Worm (Caenorhabditis elegans) whole organism, L2 larva: Measurements from ENCODE around the gene msp-10.

Source experiments
- C34F6.9 ChIP-seq: fragments of 150-350 bp; optimal IDR thresholded peaks from 2 replicates; lab custom pipeline; 2014; ENCODE audit warnings: missing biosample characterization, missing genetic modification characterization
- F13H6.1 ChIP-seq: sonication (generic microtip); optimal IDR thresholded peaks from 2 replicates; lab custom pipeline; 2016; ENCODE audit warnings: missing genetic modification characterization, missing compliant biosample characterization
- R02D3.7 ChIP-seq: fragments of 150-350 bp; optimal IDR thresholded peaks from 2 replicates; lab custom pipeline; 2014; ENCODE audit warnings: missing biosample characterization, missing genetic modification characterization
- Y55F3AM.14 ChIP-seq: fragments of 200-800 bp; sonication (Bioruptor generic); optimal IDR thresholded peaks from 2 replicates; lab custom pipeline; 2018; ENCODE audit warnings: mild to moderate bottlenecking, missing genetic modification characterization, missing compliant biosample characterization
- ZK546.5 ChIP-seq: sonication (generic microtip); optimal IDR thresholded peaks from 2 replicates; lab custom pipeline; 2017; ENCODE audit warnings: missing biosample characterization, missing genetic modification characterization
- alr-1 ChIP-seq: fragments of 150-350 bp; optimal IDR thresholded peaks from 2 replicates; lab custom pipeline; 2014; ENCODE audit warnings: missing biosample characterization, missing genetic modification characterization
- aly-2 ChIP-seq: fragments of 150-350 bp; optimal IDR thresholded peaks from 2 replicates; lab custom pipeline; 2014; ENCODE audit warnings: missing biosample characterization, missing genetic modification characterization
- ama-1 ChIP-seq: fragments of 150-350 bp; optimal IDR thresholded peaks from 2 replicates; lab custom pipeline; 2018; ENCODE audit warnings: inconsistent platforms
- blmp-1 ChIP-seq: sonication (generic microtip); optimal IDR thresholded peaks from 2 replicates; lab custom pipeline; 2017; ENCODE audit warnings: missing genetic modification characterization, mild to moderate bottlenecking, missing compliant biosample characterization, antibody characterized with exemption, moderate library complexity; ENCODE audit not compliant: insufficient read depth
- ceh-16 ChIP-seq: fragments of 150-350 bp; optimal IDR thresholded peaks from 2 replicates; lab custom pipeline; 2014; ENCODE audit warnings: missing biosample characterization, missing genetic modification characterization
- crh-2 ChIP-seq: sonication (generic microtip); optimal IDR thresholded peaks from 2 replicates; lab custom pipeline; 2017; ENCODE audit warnings: missing biosample characterization, missing genetic modification characterization
- dmd-4 ChIP-seq: sonication (generic microtip); optimal IDR thresholded peaks from 2 replicates; lab custom pipeline; 2017; ENCODE audit warnings: missing biosample characterization, missing genetic modification characterization
- egl-27 ChIP-seq: sonication (generic microtip); optimal IDR thresholded peaks from 3 replicates; lab custom pipeline; 2017; ENCODE audit warnings: missing biosample characterization, missing genetic modification reagents, missing genetic modification characterization
- elt-1 ChIP-seq: fragments of 150-350 bp; optimal IDR thresholded peaks from 2 replicates; lab custom pipeline; 2014; ENCODE audit warnings: missing biosample characterization, missing genetic modification characterization
- fos-1 ChIP-seq: fragments of 150-350 bp; optimal IDR thresholded peaks from 2 replicates; lab custom pipeline; 2014; ENCODE audit warnings: missing biosample characterization, missing genetic modification characterization
- lin-11 ChIP-seq: fragments of 150-350 bp; sonication (generic microtip); optimal IDR thresholded peaks from 2 replicates; lab custom pipeline; 2014; ENCODE audit warnings: missing biosample characterization, missing genetic modification characterization, inconsistent platforms, mixed read lengths
- lin-13 ChIP-seq: fragments of 150-350 bp; optimal IDR thresholded peaks from 2 replicates; lab custom pipeline; 2014; ENCODE audit warnings: missing biosample characterization, missing genetic modification reagents, missing genetic modification characterization
- lsy-2 ChIP-seq, 2 experiments: fragments of 150-350 bp in 1 of 2; sonication (generic microtip) in 1 of 2; optimal IDR thresholded peaks; 2 replicates each; lab custom pipeline; 2014 to 2017; ENCODE audit warnings: missing biosample characterization in 2 of 2, missing genetic modification characterization in 2 of 2
- mab-5 ChIP-seq: fragments of 150-350 bp; optimal IDR thresholded peaks from 2 replicates; lab custom pipeline; 2014; ENCODE audit warnings: missing biosample characterization, missing genetic modification characterization
- nhr-12 ChIP-seq: fragments of 150-350 bp; optimal IDR thresholded peaks from 2 replicates; lab custom pipeline; 2014; ENCODE audit warnings: missing biosample characterization, missing genetic modification characterization
- nhr-129 ChIP-seq: fragments of 150-350 bp; optimal IDR thresholded peaks from 2 replicates; lab custom pipeline; 2014; ENCODE audit warnings: missing biosample characterization, missing genetic modification characterization
- nhr-237 ChIP-seq: fragments of 150-350 bp; optimal IDR thresholded peaks from 2 replicates; lab custom pipeline; 2014; ENCODE audit warnings: missing biosample characterization, missing genetic modification characterization
- nhr-25 ChIP-seq: fragments of 150-350 bp; sonication (generic microtip); optimal IDR thresholded peaks from 3 replicates; lab custom pipeline; 2014; ENCODE audit warnings: missing biosample characterization, missing genetic modification characterization
- nhr-77 ChIP-seq: fragments of 150-350 bp; optimal IDR thresholded peaks from 2 replicates; lab custom pipeline; 2014; ENCODE audit warnings: missing biosample characterization, missing genetic modification characterization
- peb-1 ChIP-seq: fragments of 150-350 bp; optimal IDR thresholded peaks from 2 replicates; lab custom pipeline; 2014; ENCODE audit warnings: missing biosample characterization, missing genetic modification characterization
- sem-4 ChIP-seq: fragments of 150-350 bp; optimal IDR thresholded peaks from 2 replicates; lab custom pipeline; 2014; ENCODE audit warnings: missing biosample characterization, missing genetic modification reagents, missing genetic modification characterization
- skn-1 ChIP-seq: sonication (generic microtip); optimal IDR thresholded peaks from 2 replicates; lab custom pipeline; 2017; ENCODE audit warnings: missing biosample characterization, missing genetic modification characterization
- sma-9 ChIP-seq, 2 experiments: fragments of 150-350 bp in 1 of 2; sonication (generic microtip) in 1 of 2; optimal IDR thresholded peaks; 2 replicates each; lab custom pipeline; 2014 to 2016; ENCODE audit warnings: missing genetic modification characterization in 2 of 2, mild to moderate bottlenecking in 1 of 2, missing biosample characterization in 1 of 2, missing compliant biosample characterization in 1 of 2, missing genetic modification reagents in 1 of 2, moderate library complexity in 1 of 2
- snpc-4 ChIP-seq: fragments of 150-350 bp; optimal IDR thresholded peaks from 2 replicates; lab custom pipeline; 2014; ENCODE audit warnings: missing biosample characterization, missing genetic modification characterization
- zag-1 ChIP-seq: fragments of 150-350 bp; optimal IDR thresholded peaks from 2 replicates; lab custom pipeline; 2014; ENCODE audit warnings: missing biosample characterization, missing genetic modification characterization
- ztf-1 ChIP-seq: fragments of 200-800 bp; sonication (Bioruptor generic); conservative IDR thresholded peaks from 2 replicates; pipeline ENCODE4 v1.3.6; 2022; ENCODE audit warnings: missing genetic modification characterization, missing compliant biosample characterization
- ztf-4 ChIP-seq: fragments of 150-350 bp; optimal IDR thresholded peaks from 2 replicates; lab custom pipeline; 2014; ENCODE audit warnings: missing biosample characterization, missing genetic modification characterization

msp-10 gene

DNA sequence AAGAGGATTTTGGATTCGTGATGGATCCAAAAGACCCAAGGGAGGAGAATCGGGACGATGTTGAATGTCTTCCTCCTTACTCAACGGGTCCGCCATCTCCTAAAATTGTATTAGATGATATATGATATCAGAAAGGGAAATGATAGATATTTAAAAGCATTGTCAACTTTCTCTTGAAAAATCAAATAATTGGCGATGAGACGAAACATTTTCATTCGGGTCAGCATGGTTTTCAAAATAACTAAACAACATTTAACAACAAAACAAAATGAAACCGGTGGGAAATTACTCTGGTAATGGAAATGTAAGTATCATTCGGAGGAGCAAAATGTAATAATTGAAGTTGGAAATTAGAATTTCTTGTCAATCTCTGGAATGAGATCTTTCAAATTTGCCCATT, 41.0 kb upstream of the msp-10 start, which contains the start of gene pis-1:
TSS of gene pis-1 (minus strand) at position 101 of the 400 bp plus-strand sequence.
- TF ChIP-seq nhr-12 (no peak), lin-13 (GFP tag; lab: Kevin White, UChicago) (no peak), elt-1 (tag; lab: Kevin White, UChicago) (no peak), blmp-1 (no peak), zag-1 (tag; lab: Kevin White, UChicago) (no peak), ZK546.5 (tag; lab: Kevin White, UChicago) (no peak), ztf-4 (tag; lab: Kevin White, UChicago) (no peak), lin-11 (tag; lab: Kevin White, UChicago) (no peak), ama-1 (no peak)

DNA sequence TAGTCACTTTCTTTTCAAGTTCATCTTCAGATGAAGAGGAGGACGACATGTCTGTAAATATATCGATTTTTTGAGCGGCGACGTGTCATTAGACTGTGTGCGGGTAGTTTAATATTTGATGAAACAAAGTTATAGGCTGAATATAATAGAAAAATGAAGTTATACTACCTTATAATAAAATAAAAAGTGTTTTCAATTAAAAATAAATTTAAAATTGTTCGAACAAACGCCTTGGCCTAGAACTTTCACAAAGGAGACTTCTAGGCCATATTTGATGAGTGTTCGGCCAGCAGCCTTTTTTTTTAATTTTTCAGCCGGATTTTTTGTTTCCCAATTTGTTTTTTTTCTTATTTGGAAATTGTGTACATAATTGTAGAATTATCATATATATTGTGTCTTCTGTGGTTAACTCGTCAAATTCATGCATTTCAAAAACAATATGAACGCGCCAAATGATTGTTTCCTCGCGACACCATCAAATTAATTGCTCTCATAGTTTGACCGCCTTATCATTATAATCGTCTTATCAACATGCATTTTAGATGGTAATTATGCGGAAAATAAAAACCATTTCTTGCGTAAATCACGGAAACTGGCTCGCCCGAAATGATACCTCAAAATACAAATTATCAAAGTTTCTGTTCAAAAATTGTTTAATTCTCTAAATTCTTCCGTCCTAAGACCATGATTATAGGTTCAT, 40.0 kb upstream of the msp-10 start, which contains the start of gene T13F2.2:
TSS of gene T13F2.2 (minus strand) at position 51 of the 700 bp plus-strand sequence.
- TF ChIP-seq blmp-1 (no peak), ztf-1 (GFP tag; lab: Robert Waterston, UW) (no peak), R02D3.7 (tag; lab: Kevin White, UChicago) (no peak), F13H6.1 (peak; percentile 12), nhr-129 (no peak), lsy-2 (tag; optimal IDR thresholded peaks at IDR 0.05; lab: Kevin White, UChicago) (peak in 1 of 2 experiments; percentile 22), skn-1 (tag; lab: Kevin White, UChicago) (no peak), C34F6.9 (tag; lab: Kevin White, UChicago) (peak; percentile 8), ztf-4 (tag; lab: Kevin White, UChicago) (no peak), fos-1 (tag; lab: Kevin White, UChicago) (peak; percentile 51), peb-1 (tag; lab: Kevin White, UChicago) (no peak), sma-9 (GFP tag; optimal IDR thresholded peaks at IDR 0.05; lab: Kevin White, UChicago) (peak; percentile 33), sma-9 (tag; optimal IDR thresholded peaks at IDR 0.05; lab: Kevin White, UChicago) (no peak), mab-5 (tag; lab: Kevin White, UChicago) (no peak)

DNA sequence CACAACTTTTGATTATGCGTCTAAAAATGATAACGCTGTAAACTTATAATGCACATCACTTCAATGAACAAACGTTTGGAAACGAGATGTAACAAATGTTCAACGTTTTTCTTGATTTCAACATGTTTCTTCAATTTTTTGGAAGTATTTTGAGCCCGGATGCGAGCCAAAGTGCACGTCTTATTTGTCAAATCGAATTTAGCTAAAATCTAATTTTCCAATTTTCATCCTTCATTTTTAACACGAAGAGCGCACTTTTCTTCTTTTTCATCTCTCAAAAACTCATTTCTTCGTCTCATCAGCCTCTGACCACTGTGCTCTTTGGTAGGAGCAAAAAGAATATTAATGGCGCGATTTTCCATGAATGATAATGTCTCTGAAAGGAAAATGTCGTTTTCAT, 39.1 kb upstream of the msp-10 start:
- TF ChIP-seq fos-1 (tag; lab: Kevin White, UChicago): no peak
- TF ChIP-seq zag-1 (tag; lab: Kevin White, UChicago): no peak
- no peak for TF ChIP-seq dmd-4
- no peak for TF ChIP-seq nhr-77 (tag; lab: Kevin White, UChicago)
- no peak for TF ChIP-seq ceh-16 (tag; lab: Kevin White, UChicago)
- no peak for TF ChIP-seq nhr-129
- no peak for TF ChIP-seq egl-27 (tag; lab: Kevin White, UChicago)
- TF ChIP-seq sem-4 (tag; lab: Kevin White, UChicago): no peak
- no peak for TF ChIP-seq elt-1 (tag; lab: Kevin White, UChicago)
- no peak for TF ChIP-seq snpc-4 (tag; lab: Kevin White, UChicago)
- no peak for TF ChIP-seq crh-2 (tag; lab: Kevin White, UChicago)
- TF ChIP-seq skn-1 (tag; lab: Kevin White, UChicago): no peak
- no peak for TF ChIP-seq ztf-1 (GFP tag; lab: Robert Waterston, UW)
- TF ChIP-seq sma-9 (GFP tag; optimal IDR thresholded peaks at IDR 0.05; lab: Kevin White, UChicago): peak; percentile 17
- TF ChIP-seq sma-9 (tag; optimal IDR thresholded peaks at IDR 0.05; lab: Kevin White, UChicago): no peak
- TF ChIP-seq ama-1: no peak
- TF ChIP-seq C34F6.9 (tag; lab: Kevin White, UChicago): peak; percentile 17

DNA sequence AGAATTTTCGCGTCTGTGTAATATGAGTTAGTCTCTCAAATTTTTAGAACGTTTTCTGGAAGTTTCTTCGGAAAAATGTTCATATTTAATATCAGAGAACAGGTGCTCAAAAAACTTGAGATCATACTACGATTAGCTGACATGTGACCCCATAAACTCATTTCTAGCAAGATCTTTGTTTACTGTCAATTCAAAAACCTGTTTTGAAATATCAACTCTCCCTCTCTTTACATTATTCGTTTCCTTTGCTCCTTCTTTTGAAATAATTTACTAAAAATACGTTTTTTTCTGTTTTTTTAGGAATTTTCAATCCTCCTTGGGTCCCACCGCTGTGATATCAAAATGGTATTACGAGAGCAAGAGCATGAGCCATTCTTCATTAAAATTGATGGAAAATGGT, 38.3 kb upstream of the msp-10 start, which contains the start of gene fat-4:
TSS of gene fat-4 (plus strand) at position 301 of the 400 bp plus-strand sequence.
- TF ChIP-seq aly-2 (no peak), nhr-77 (tag; lab: Kevin White, UChicago) (no peak), alr-1 (no peak), sma-9 (GFP tag; optimal IDR thresholded peaks at IDR 0.05; lab: Kevin White, UChicago) (no peak), sma-9 (tag; optimal IDR thresholded peaks at IDR 0.05; lab: Kevin White, UChicago) (no peak), Y55F3AM.14 (GFP tag; lab: Kevin White, UChicago) (no peak), R02D3.7 (tag; lab: Kevin White, UChicago) (no peak), peb-1 (tag; lab: Kevin White, UChicago) (no peak), mab-5 (tag; lab: Kevin White, UChicago) (no peak), nhr-237 (tag; lab: Kevin White, UChicago) (no peak), lin-13 (GFP tag; lab: Kevin White, UChicago) (no peak), nhr-129 (no peak), skn-1 (tag; lab: Kevin White, UChicago) (no peak), nhr-25 (no peak)
